Fruit fly (Drosophila melanogaster) whole organism, wandering third instar larva: ENCODE measurements around the gene CG9953.

Experiments
- Hnf4 ChIP-seq: fragments of 200-800 bp; sonication (Bioruptor generic); optimal IDR thresholded peaks from 2 replicates; lab custom pipeline; 2016; ENCODE audit warnings: missing biosample characterization, mild to moderate bottlenecking, missing genetic modification characterization
- Mio ChIP-seq: sonication (Bioruptor generic); optimal IDR thresholded peaks from 2 replicates; lab custom pipeline; 2016; ENCODE audit warnings: missing biosample characterization, missing genetic modification characterization
- OdsH ChIP-seq: fragments of 200-800 bp; sonication (Bioruptor generic); optimal IDR thresholded peaks from 2 replicates; lab custom pipeline; 2016; ENCODE audit warnings: missing biosample characterization, mild to moderate bottlenecking, missing genetic modification characterization
- br ChIP-seq: fragments of 200-800 bp; sonication (Bioruptor generic); optimal IDR thresholded peaks from 2 replicates; lab custom pipeline; 2016; ENCODE audit warnings: missing biosample characterization, missing genetic modification characterization
- h ChIP-seq: fragments of 200-800 bp; sonication (Bioruptor generic); optimal IDR thresholded peaks from 3 replicates; lab custom pipeline; 2016; ENCODE audit warnings: missing biosample characterization, mild to moderate bottlenecking, missing genetic modification characterization
- psq ChIP-seq: fragments of 200-800 bp; sonication (Bioruptor generic); optimal IDR thresholded peaks from 3 replicates; lab custom pipeline; 2017; ENCODE audit warnings: missing biosample characterization, mild to moderate bottlenecking, missing genetic modification characterization, moderate library complexity
- sv ChIP-seq: fragments of 200-800 bp; sonication (Bioruptor generic); optimal IDR thresholded peaks from 3 replicates; lab custom pipeline; 2016; ENCODE audit warnings: missing biosample characterization, missing genetic modification characterization

- TF ChIP-seq psq (no peak), h (GFP tag; lab: Kevin White, UChicago) (no peak), Hnf4 (no peak), OdsH (GFP tag; lab: Kevin White, UChicago) (no peak), sv (no peak), br (GFP tag; lab: Kevin White, UChicago) (no peak), Mio (GFP tag; lab: Kevin White, UChicago) (no peak)
Measured at dm6 chr3L:7003132-7003531, 33.7 kb downstream of the CG9953 start.
